Worm (Caenorhabditis elegans): ENCODE measurements around the gene F55B11.6.

- no peak for TF ChIP-seq ceh-36 (tag; optimal IDR thresholded peaks at IDR 0.05)
- TF ChIP-seq ama-1 (optimal IDR thresholded peaks at IDR 0.05): no peak
- no peak for TF ChIP-seq tbx-37 (GFP tag; conservative IDR thresholded peaks at IDR 0.05)
- TF ChIP-seq hnd-1 (tag; optimal IDR thresholded peaks at IDR 0.05): no peak
- no peak for TF ChIP-seq F13C5.2 (tag; optimal IDR thresholded peaks at IDR 0.05)
- TF ChIP-seq ceh-13 (GFP tag; optimal IDR thresholded peaks at IDR 0.05): no peak
- TF ChIP-seq flt-1 (GFP tag; IDR thresholded peaks at IDR 0.05): no peak
- TF ChIP-seq aly-1 (tag; optimal IDR thresholded peaks at IDR 0.05): no peak
- no peak for TF ChIP-seq pes-1 (GFP tag; IDR thresholded peaks at IDR 0.05)
- TF ChIP-seq hmbx-1 (tag; optimal IDR thresholded peaks at IDR 0.05): no peak
These were observed 3.6 kb downstream of the F55B11.6 start for ce11 chrIV:14413386-14413785.
